Worm (Caenorhabditis elegans): Measurements from ENCODE around the gene set-21.

The set-21 gene

ce11 chrIV:4390438-4390894 lies at the start of gene set-21, which contains the start of gene rpl-7A (continued):
- peak; percentile 61 for TF ChIP-seq skn-1 (tag; optimal IDR thresholded peaks at IDR 0.05)
- TF ChIP-seq aha-1 (tag; optimal IDR thresholded peaks at IDR 0.05) = no peak
- TF ChIP-seq unc-98 (GFP tag; IDR thresholded peaks at IDR 0.05) = peak; percentile 93
- peak; percentile 98 for TF ChIP-seq snu-23 (GFP tag; optimal IDR thresholded peaks at IDR 0.05)
- TF ChIP-seq zag-1 (tag; optimal IDR thresholded peaks at IDR 0.05) = no peak
- TF ChIP-seq nhr-237 (tag; optimal IDR thresholded peaks at IDR 0.05) = peak; percentile 66
- TF ChIP-seq hlh-4 (tag; optimal IDR thresholded peaks at IDR 0.05) = no peak
- no peak for TF ChIP-seq hlh-17 (GFP tag; optimal IDR thresholded peaks at IDR 0.05; ENCODE audit: borderline replicate concordance)
- TF ChIP-seq ces-1 (GFP tag; optimal IDR thresholded peaks at IDR 0.05) = no peak
- TF ChIP-seq lir-3 (tag; optimal IDR thresholded peaks at IDR 0.05; ENCODE audit: poor library complexity) = peak; percentile 83
- TF ChIP-seq nhr-20 (tag; optimal IDR thresholded peaks at IDR 0.05) = peak; percentile 95
- TF ChIP-seq ceh-8 (GFP tag; optimal IDR thresholded peaks at IDR 0.05) = peak; percentile 81
- peak; percentile 77 for TF ChIP-seq F16B12.6 (tag; optimal IDR thresholded peaks at IDR 0.05)
- peak; percentile 97 for TF ChIP-seq xbp-1 (tag; optimal IDR thresholded peaks at IDR 0.05)
- TF ChIP-seq hpl-2 (GFP tag; optimal IDR thresholded peaks at IDR 0.05) = peak; percentile 60
- TF ChIP-seq fkh-8 (tag; optimal IDR thresholded peaks at IDR 0.05) = peak; percentile 98
- peak; percentile 98 for TF ChIP-seq nhr-71 (tag; optimal IDR thresholded peaks at IDR 0.05)
- TF ChIP-seq Y116A8C.19 (tag; optimal IDR thresholded peaks at IDR 0.05; ENCODE audit: borderline replicate concordance) = no peak
- TF ChIP-seq unc-130 (tag; optimal IDR thresholded peaks at IDR 0.05) = peak; percentile 77
- TF ChIP-seq elt-2 (tag; optimal IDR thresholded peaks at IDR 0.05) = peak; percentile 88
- TF ChIP-seq dpl-1 (GFP tag; optimal IDR thresholded peaks at IDR 0.05) = peak; percentile 94 to 95 (median 95)
- TF ChIP-seq vab-15 (tag; optimal IDR thresholded peaks at IDR 0.05) = peak; percentile 81
- TF ChIP-seq pax-3 (tag; optimal IDR thresholded peaks at IDR 0.05) = peak; percentile 95
- peak; percentile 97 for TF ChIP-seq rnt-1 (tag; optimal IDR thresholded peaks at IDR 0.05)
- TF ChIP-seq nhr-76 (tag; optimal IDR thresholded peaks at IDR 0.05) = no peak
- TF ChIP-seq swsn-7 (tag; optimal IDR thresholded peaks at IDR 0.05) = peak; percentile 95
- TF ChIP-seq mep-1 (tag; optimal IDR thresholded peaks at IDR 0.05) = peak; percentile 87
- peak; percentile 82 for TF ChIP-seq fkh-10 (GFP tag; optimal IDR thresholded peaks at IDR 0.05)
- peak; percentile 88 for TF ChIP-seq zip-4 (GFP tag; optimal IDR thresholded peaks at IDR 0.05)
- peak; percentile 20 to 85 (median 78) for TF ChIP-seq elt-3 (tag; optimal IDR thresholded peaks at IDR 0.05)
- peak; percentile 92 for TF ChIP-seq lin-15B (tag; optimal IDR thresholded peaks at IDR 0.05)

DNA sequence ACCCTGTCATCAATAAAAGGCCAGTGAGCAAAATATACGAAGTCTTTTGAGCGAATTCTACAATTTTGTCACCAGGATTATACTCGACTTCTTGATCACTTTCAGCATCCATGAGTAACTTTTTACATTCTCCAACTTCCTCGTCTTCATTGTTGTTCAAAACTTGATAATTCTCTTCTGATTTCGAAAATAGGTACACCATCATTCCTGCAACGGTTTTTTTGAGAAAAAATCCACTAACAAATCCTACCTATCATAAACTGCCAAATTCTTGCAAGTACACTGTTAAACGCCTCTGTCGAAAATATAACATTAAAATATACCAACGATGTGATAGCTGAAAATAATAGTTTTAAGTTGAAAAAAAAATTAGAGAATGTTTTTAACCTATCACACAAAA lies 45.8 kb upstream of the set-21 start:
- TF ChIP-seq efl-1 (optimal IDR thresholded peaks at IDR 0.05) (no peak), efl-1 (GFP tag; optimal IDR thresholded peaks at IDR 0.05 in 1 of 2) (peak in 1 of 2 experiments; percentile 89), fkh-8 (tag; optimal IDR thresholded peaks at IDR 0.05) (no peak), snpc-4 (tag; optimal IDR thresholded peaks at IDR 0.05) (no peak), pax-3 (tag; optimal IDR thresholded peaks at IDR 0.05) (no peak)

DNA sequence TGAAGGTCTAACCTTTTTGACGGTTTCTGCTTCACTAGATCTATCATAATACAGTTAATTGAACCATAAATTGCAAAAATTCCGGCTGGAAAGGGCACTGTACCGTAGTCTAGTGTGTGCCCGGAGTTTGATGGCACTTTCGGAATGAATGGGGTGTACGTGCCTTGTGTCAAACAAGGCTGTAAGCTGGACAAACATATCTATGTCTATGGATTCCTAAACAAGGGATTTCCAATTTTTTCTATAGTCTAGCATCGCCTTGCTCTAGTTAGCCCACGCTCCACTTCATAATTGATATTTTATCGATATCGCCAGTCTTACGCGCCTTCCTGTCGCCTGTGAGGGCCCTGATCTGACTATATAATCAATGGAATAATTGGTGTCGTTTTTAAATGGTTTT lies 44.1 kb upstream of the set-21 start, which contains the start of gene oac-52:
Gene oac-52 (minus strand): TSS at position 101 of the 400 bp plus-strand sequence.
- TF ChIP-seq lsy-2 (tag; optimal IDR thresholded peaks at IDR 0.05) (no peak), fkh-4 (tag; optimal IDR thresholded peaks at IDR 0.05; ENCODE audit: borderline replicate concordance) (no peak), nhr-84 (tag; optimal IDR thresholded peaks at IDR 0.05) (no peak), unc-98 (GFP tag; IDR thresholded peaks at IDR 0.05) (no peak)

DNA sequence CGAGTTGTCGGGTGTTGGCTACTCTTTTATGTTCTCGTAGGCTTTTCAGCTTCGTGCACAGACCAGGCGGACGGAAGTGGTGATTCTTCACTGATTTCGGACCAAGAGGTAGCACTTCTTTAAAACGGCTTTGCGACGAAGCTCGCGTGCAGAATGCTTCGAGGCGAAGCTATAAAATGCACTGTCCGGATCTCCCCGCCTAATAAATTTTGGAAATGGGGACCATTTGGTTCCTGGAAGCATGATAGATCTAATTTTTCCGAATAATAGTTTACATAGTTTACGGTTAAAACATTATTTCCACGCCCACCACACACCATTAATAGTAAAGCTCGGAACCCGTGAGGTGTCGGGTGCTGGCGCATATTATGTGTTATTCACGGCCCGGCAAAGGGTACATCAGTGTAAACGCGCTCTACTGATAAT lies 43.1 kb upstream of the set-21 start:
- TF ChIP-seq snpc-4 (tag; optimal IDR thresholded peaks at IDR 0.05) (peak; percentile 9), elt-3 (tag; optimal IDR thresholded peaks at IDR 0.05) (no peak), F16B12.6 (tag; optimal IDR thresholded peaks at IDR 0.05) (no peak)

All from whole organism, L1 larva.